Worm (Caenorhabditis elegans) whole organism, mixed stage, embryonic: ENCODE data around the gene gcy-6.

ENCODE experiments used
- ces-1 ChIP-seq: fragments of 150-350 bp; optimal IDR thresholded peaks from 2 replicates; lab custom pipeline; 2014; ENCODE audit warnings: missing biosample characterization, missing genetic modification reagents, missing genetic modification characterization
- elt-1 ChIP-seq: sonication (generic microtip); optimal IDR thresholded peaks from 2 replicates; lab custom pipeline; 2017; ENCODE audit warnings: missing genetic modification characterization, mild to moderate bottlenecking, missing compliant biosample characterization, antibody characterized with exemption, moderate library complexity, borderline replicate concordance; ENCODE audit not compliant: insufficient read depth
- lin-13 ChIP-seq: fragments of 150-350 bp; optimal IDR thresholded peaks from 2 replicates; lab custom pipeline; 2014; ENCODE audit warnings: missing biosample characterization, missing genetic modification characterization
- lsy-2 ChIP-seq: fragments of 150-350 bp; optimal IDR thresholded peaks from 2 replicates; lab custom pipeline; 2014; ENCODE audit warnings: missing biosample characterization, missing genetic modification characterization
- mep-1 ChIP-seq: fragments of 150-350 bp; optimal IDR thresholded peaks from 2 replicates; lab custom pipeline; 2017; ENCODE audit warnings: missing biosample characterization, missing genetic modification reagents, missing genetic modification characterization, inconsistent platforms
- nhr-237 ChIP-seq: fragments of 150-350 bp; optimal IDR thresholded peaks from 2 replicates; lab custom pipeline; 2014; ENCODE audit warnings: missing biosample characterization, missing genetic modification characterization
- nhr-76 ChIP-seq: sonication (generic microtip); optimal IDR thresholded peaks from 2 replicates; lab custom pipeline; 2017; ENCODE audit warnings: missing biosample characterization, missing genetic modification characterization
- pha-4 ChIP-seq: fragments of 150-350 bp; optimal IDR thresholded peaks from 2 replicates; lab custom pipeline; 2018; ENCODE audit warnings: missing biosample characterization, missing genetic modification reagents, missing genetic modification characterization
- snpc-4 ChIP-seq: fragments of 150-350 bp; optimal IDR thresholded peaks from 2 replicates; lab custom pipeline; 2014; ENCODE audit warnings: missing biosample characterization, missing genetic modification characterization
- unc-62 ChIP-seq: fragments of 150-350 bp; optimal IDR thresholded peaks from 2 replicates; lab custom pipeline; 2014; ENCODE audit warnings: missing biosample characterization, missing genetic modification reagents, missing genetic modification characterization

ce11 chrV:10277579-10277978 lies 36.3 kb downstream of the gcy-6 start, which contains the start of gene lys-1:
- no peak for TF ChIP-seq pha-4
- no peak for TF ChIP-seq unc-62 (GFP tag; lab: Kevin White, UChicago)
- no peak for TF ChIP-seq lsy-2 (tag; lab: Kevin White, UChicago)
- no peak for TF ChIP-seq snpc-4
- no peak for TF ChIP-seq elt-1 (tag; lab: Kevin White, UChicago)
- no peak for TF ChIP-seq nhr-76 (tag; lab: Kevin White, UChicago)
- TF ChIP-seq lin-13 (tag; lab: Kevin White, UChicago), result no peak
- no peak for TF ChIP-seq mep-1
- TF ChIP-seq ces-1 (GFP tag; lab: Kevin White, UChicago), result no peak
- no peak for TF ChIP-seq nhr-237 (tag; lab: Kevin White, UChicago)
